Fruit fly (Drosophila melanogaster) whole organism, embryonic: Measurements from ENCODE around the gene CG3104.

Experiments used
- CG10321 ChIP-seq: fragments of 200-800 bp; sonication (Bioruptor generic); IDR thresholded peaks from 2 replicates; pipeline ENCODE4 v1.3.6; 2022; ENCODE audit warnings: missing biosample characterization, missing genetic modification characterization
- CG10543 ChIP-seq: fragments of 200-800 bp; sonication (Bioruptor generic); optimal IDR thresholded peaks from 3 replicates; lab custom pipeline; 2017; ENCODE audit warnings: missing biosample characterization, mild to moderate bottlenecking, missing genetic modification characterization, moderate library complexity
- CG12104 ChIP-seq: fragments of 200-800 bp; sonication (Bioruptor generic); optimal IDR thresholded peaks from 3 replicates; lab custom pipeline; 2016; ENCODE audit warnings: missing biosample characterization, missing genetic modification characterization
- CG1233 ChIP-seq: fragments of 200-800 bp; sonication (Bioruptor generic); optimal IDR thresholded peaks from 4 replicates; lab custom pipeline; 2018; ENCODE audit warnings: missing biosample characterization, mild to moderate bottlenecking, missing genetic modification characterization
- CG13424 ChIP-seq: fragments of 200-800 bp; sonication (Bioruptor generic); optimal IDR thresholded peaks from 2 replicates; lab custom pipeline; 2019; ENCODE audit warnings: missing biosample characterization, mild to moderate bottlenecking, missing genetic modification characterization, moderate library complexity
- CG14965 ChIP-seq: fragments of 200-800 bp; sonication (Bioruptor generic); optimal IDR thresholded peaks from 2 replicates; lab custom pipeline; 2016; ENCODE audit warnings: missing biosample characterization, missing genetic modification characterization, borderline replicate concordance
- CG17802 ChIP-seq: fragments of 200-800 bp; sonication (Bioruptor generic); optimal IDR thresholded peaks from 2 replicates; lab custom pipeline; 2018; ENCODE audit warnings: missing biosample characterization, mild to moderate bottlenecking, missing genetic modification characterization, moderate library complexity
- CG18619 ChIP-seq: fragments of 200-800 bp; sonication (Bioruptor generic); optimal IDR thresholded peaks from 3 replicates; lab custom pipeline; 2017; ENCODE audit warnings: missing biosample characterization, mild to moderate bottlenecking, missing genetic modification characterization
- CG31365 ChIP-seq: fragments of 200-800 bp; sonication (Bioruptor generic); optimal IDR thresholded peaks from 2 replicates; lab custom pipeline; 2018; ENCODE audit warnings: missing biosample characterization, mild to moderate bottlenecking, missing genetic modification characterization
- CG32532 ChIP-seq: fragments of 200-800 bp; sonication (Bioruptor generic); IDR thresholded peaks from 2 replicates; pipeline ENCODE4 v1.3.6; 2022; ENCODE audit warnings: missing biosample characterization, missing genetic modification characterization
- CG4820 ChIP-seq: fragments of 200-800 bp; sonication (Bioruptor generic); optimal IDR thresholded peaks from 3 replicates; lab custom pipeline; 2016; ENCODE audit warnings: missing biosample characterization, missing genetic modification characterization
- CG6175 ChIP-seq: fragments of 200-800 bp; sonication (Bioruptor generic); IDR thresholded peaks from 3 replicates; pipeline ENCODE4 v1.3.6; 2022; ENCODE audit warnings: missing biosample characterization, missing genetic modification characterization
- CG8388 ChIP-seq: fragments of 200-800 bp; sonication (Bioruptor generic); optimal IDR thresholded peaks from 2 replicates; lab custom pipeline; 2019; ENCODE audit warnings: missing biosample characterization, mild to moderate bottlenecking, missing genetic modification characterization, moderate library complexity
- D19B ChIP-seq: fragments of 200-800 bp; sonication (Bioruptor generic); optimal IDR thresholded peaks from 2 replicates; lab custom pipeline; 2017; ENCODE audit warnings: missing biosample characterization, mild to moderate bottlenecking, missing genetic modification characterization
- Dp ChIP-seq: fragments of 200-800 bp; sonication (Bioruptor generic); optimal IDR thresholded peaks from 2 replicates; lab custom pipeline; 2018; ENCODE audit warnings: missing biosample characterization, mild to moderate bottlenecking, missing genetic modification characterization, moderate library complexity
- E2f2 ChIP-seq: fragments of 200-800 bp; sonication (Bioruptor generic); IDR thresholded peaks from 2 replicates; pipeline ENCODE4 v1.3.6; 2022; ENCODE audit warnings: missing biosample characterization, missing genetic modification characterization
- Hey ChIP-seq: fragments of 200-800 bp; sonication (Bioruptor generic); optimal IDR thresholded peaks from 3 replicates; lab custom pipeline; 2018; ENCODE audit warnings: missing biosample characterization, mild to moderate bottlenecking, missing genetic modification characterization
- Jarid2 ChIP-seq: fragments of 200-800 bp; sonication (Bioruptor generic); optimal IDR thresholded peaks from 3 replicates; lab custom pipeline; 2017; ENCODE audit warnings: mild to moderate bottlenecking, missing biosample characterization, missing genetic modification reagents, missing genetic modification characterization
- Med ChIP-seq: fragments of 200-800 bp; sonication (Bioruptor generic); peaks from one replicate; lab custom pipeline; 2016; ENCODE audit warnings: missing biosample characterization, missing genetic modification characterization, mild to moderate bottlenecking, inconsistent platforms, moderate library complexity
- Myb ChIP-seq: fragments of 200-800 bp; sonication (Bioruptor generic); optimal IDR thresholded peaks from 2 replicates; lab custom pipeline; 2016; ENCODE audit warnings: missing biosample characterization, missing genetic modification characterization
- Nf-YB ChIP-seq: fragments of 200-800 bp; sonication (Bioruptor generic); optimal IDR thresholded peaks from 3 replicates; lab custom pipeline; 2019; ENCODE audit warnings: missing biosample characterization, mild to moderate bottlenecking, missing genetic modification characterization, moderate library complexity
- Trl ChIP-seq, 3 experiments: fragments of >200 bp in 2 of 3; fragments of 200-800 bp in 1 of 3; sonication (Bioruptor generic) in 1 of 3; optimal IDR thresholded peaks; 2 replicates in 1 of 3; 3 replicates in 2 of 3; lab custom pipeline; 2016 to 2017; ENCODE audit warnings: missing biosample characterization in 1 of 3, missing genetic modification characterization in 1 of 3
- Xrp1 ChIP-seq: fragments of 200-800 bp; sonication (Bioruptor generic); IDR thresholded peaks from 2 replicates; pipeline ENCODE4 v1.3.6; 2022; ENCODE audit warnings: missing biosample characterization, missing genetic modification characterization
- amos ChIP-seq: fragments of 200-800 bp; sonication (Bioruptor generic); IDR thresholded peaks from 2 replicates; pipeline ENCODE4 v1.3.6; 2022; ENCODE audit warnings: missing biosample characterization, missing genetic modification characterization; ENCODE audit not compliant: partially characterized antibody
- ase ChIP-seq: fragments of 200-800 bp; sonication (Bioruptor generic); IDR thresholded peaks from 3 replicates; pipeline ENCODE4 v1.3.6; 2022; ENCODE audit warnings: missing biosample characterization, missing genetic modification characterization
- bsh ChIP-seq, 2 experiments: fragments of 200-800 bp; sonication (Bioruptor generic); optimal IDR thresholded peaks; 2 replicates each; lab custom pipeline; 2017 to 2018; ENCODE audit warnings: mild to moderate bottlenecking in 2 of 2, missing biosample characterization in 2 of 2, missing genetic modification characterization in 2 of 2, moderate library complexity in 1 of 2
- chinmo ChIP-seq: fragments of 200-800 bp; sonication (Bioruptor generic); IDR thresholded peaks from 4 replicates; pipeline ENCODE4 v1.3.6; 2022; ENCODE audit warnings: missing biosample characterization, missing genetic modification characterization; ENCODE audit not compliant: partially characterized antibody
- crp ChIP-seq, 2 experiments: fragments of 200-800 bp; sonication (Bioruptor generic); optimal IDR thresholded peaks; 2 replicates in 1 of 2; 3 replicates in 1 of 2; lab custom pipeline; 2017; ENCODE audit warnings: missing biosample characterization in 2 of 2, missing genetic modification characterization in 2 of 2, mild to moderate bottlenecking in 1 of 2, moderate library complexity in 1 of 2
- cwo ChIP-seq: fragments of 200-800 bp; sonication (Bioruptor generic); optimal IDR thresholded peaks from 3 replicates; lab custom pipeline; 2017; ENCODE audit warnings: missing biosample characterization, missing genetic modification characterization, mild to moderate bottlenecking, moderate library complexity, missing genetic modification reagents
- ewg ChIP-seq: fragments of 200-800 bp; sonication (Bioruptor generic); optimal IDR thresholded peaks from 3 replicates; lab custom pipeline; 2017; ENCODE audit warnings: mild to moderate bottlenecking, missing biosample characterization, missing genetic modification reagents, missing genetic modification characterization
- gce ChIP-seq: fragments of 200-800 bp; sonication (Bioruptor generic); IDR thresholded peaks from 3 replicates; pipeline ENCODE4 v1.3.6; 2022; ENCODE audit warnings: missing biosample characterization, missing genetic modification characterization
- jing ChIP-seq: fragments of 200-800 bp; sonication (Bioruptor generic); optimal IDR thresholded peaks from 2 replicates; lab custom pipeline; 2018; ENCODE audit warnings: missing biosample characterization, mild to moderate bottlenecking, missing genetic modification characterization
- knrl ChIP-seq: fragments of 200-800 bp; sonication (Bioruptor generic); IDR thresholded peaks from 3 replicates; pipeline ENCODE4 v1.3.6; 2022; ENCODE audit warnings: missing biosample characterization, missing genetic modification characterization; ENCODE audit not compliant: partially characterized antibody
- lab ChIP-seq: fragments of 200-800 bp; sonication (Bioruptor generic); optimal IDR thresholded peaks from 3 replicates; lab custom pipeline; 2017; ENCODE audit warnings: missing biosample characterization, missing genetic modification characterization, mild to moderate bottlenecking, moderate library complexity, missing genetic modification reagents
- mld ChIP-seq: fragments of 200-800 bp; sonication (Bioruptor generic); IDR thresholded peaks from 3 replicates; pipeline ENCODE4 v1.3.6; 2022; ENCODE audit warnings: missing biosample characterization, missing genetic modification characterization; ENCODE audit not compliant: partially characterized antibody
- pzg ChIP-seq: fragments of 200-800 bp; sonication (Bioruptor generic); optimal IDR thresholded peaks from 3 replicates; lab custom pipeline; 2018; ENCODE audit warnings: missing biosample characterization, mild to moderate bottlenecking, missing genetic modification characterization, moderate library complexity
- ro ChIP-seq: fragments of 200-800 bp; sonication (Bioruptor generic); IDR thresholded peaks from 2 replicates; pipeline ENCODE4 v1.3.6; 2022; ENCODE audit warnings: missing biosample characterization, missing genetic modification characterization
- seq ChIP-seq: fragments of 200-800 bp; sonication (Bioruptor generic); IDR thresholded peaks from 2 replicates; pipeline ENCODE4 v1.3.6; 2022; ENCODE audit warnings: missing biosample characterization, missing genetic modification characterization
- tap ChIP-seq: fragments of 200-800 bp; optimal IDR thresholded peaks from 3 replicates; lab custom pipeline; 2019; ENCODE audit warnings: missing biosample characterization, mild to moderate bottlenecking, missing genetic modification characterization, moderate library complexity
- tgo ChIP-seq: fragments of 200-800 bp; sonication (Bioruptor generic); IDR thresholded peaks from 3 replicates; pipeline ENCODE4 v1.3.6; 2022; ENCODE audit warnings: missing biosample characterization, missing genetic modification characterization
- tio ChIP-seq: fragments of 200-800 bp; sonication (Bioruptor generic); optimal IDR thresholded peaks from 2 replicates; lab custom pipeline; 2017; ENCODE audit warnings: missing biosample characterization, missing genetic modification characterization, inconsistent platforms
- trh ChIP-seq: fragments of 200-800 bp; sonication (Bioruptor generic); optimal IDR thresholded peaks from 2 replicates; lab custom pipeline; 2016; ENCODE audit warnings: missing biosample characterization, missing genetic modification characterization
- unc-4 ChIP-seq: fragments of 200-800 bp; sonication (Bioruptor generic); IDR thresholded peaks from 2 replicates; pipeline ENCODE4 v1.3.6; 2022; ENCODE audit warnings: missing biosample characterization, missing genetic modification characterization; ENCODE audit not compliant: partially characterized antibody

CG3104 gene

dm6 chr2L:2815673-2816072, 39.9 kb downstream of the CG3104 start, which contains the start of gene G6P:
Gene G6P (minus strand): TSS chr2L:2815760.
- TF ChIP-seq ase (GFP tag; lab: Robert Waterston, UW): no peak
- peak; percentile 15 for TF ChIP-seq pzg (GFP tag; lab: Kevin White, UChicago)
- TF ChIP-seq crp (GFP tag; optimal IDR thresholded peaks at IDR 0.05; lab: Kevin White, UChicago): peak in 1 of 2 experiments; percentile 70
- peak; percentile 100 for TF ChIP-seq ewg
- peak; percentile 42; the same call in 1 of the 2 replicates for TF ChIP-seq seq (GFP tag; lab: Robert Waterston, UW)
- peak; percentile 94 for TF ChIP-seq CG31365
- peak; percentile 75 for TF ChIP-seq E2f2
- TF ChIP-seq gce (GFP tag; lab: Robert Waterston, UW): no peak
- TF ChIP-seq Dp (GFP tag; lab: Kevin White, UChicago): peak; percentile 70
- TF ChIP-seq CG18619: no peak
- TF ChIP-seq, all 482 proteins: peak for 7

- TF ChIP-seq tgo (GFP tag; lab: Robert Waterston, UW) (no peak), CG17802 (no peak), CG13424 (tag; lab: Kevin White, UChicago) (no peak), tap (tag; lab: Kevin White, UChicago) (no peak), Myb (GFP tag; lab: Kevin White, UChicago) (no peak), CG12104 (no peak), Hey (tag; lab: Kevin White, UChicago) (no peak), unc-4 (GFP tag; lab: Robert Waterston, UW) (no peak), D19B (no peak), tio (GFP tag; lab: Kevin White, UChicago) (no peak), CG14965 (GFP tag; lab: Kevin White, UChicago) (no peak), CG4820 (no peak), CG10321 (GFP tag; lab: Robert Waterston, UW) (no peak)
These were observed 43.4 kb downstream of the CG3104 start, which contains the start of gene CG2964 for dm6 chr2L:2812137-2812536. Gene CG2964 (plus strand): TSS chr2L:2812437.

- TF ChIP-seq ro (GFP tag; lab: Robert Waterston, UW): no peak
These were observed 44.7 kb downstream of the CG3104 start for dm6 chr2L:2810831-2811230.

- TF ChIP-seq jing (peak; percentile 55), amos (peak; percentile 13; the same call in 1 of the 2 replicates), Jarid2 (GFP tag; lab: Kevin White, UChicago) (peak; percentile 56), chinmo (GFP tag; lab: Robert Waterston, UW) (0 out of 4 replicates have a peak, but pooled peaks have one; percentile 43), Nf-YB (GFP tag; lab: Kevin White, UChicago) (peak; percentile 44), Xrp1 (GFP tag; lab: Robert Waterston, UW) (no peak), CG1233 (GFP tag; lab: Kevin White, UChicago) (no peak), lab (GFP tag; lab: Kevin White, UChicago) (peak; percentile 75), CG32532 (GFP tag; lab: Robert Waterston, UW) (peak; percentile 21; the same call in 1 of the 2 replicates), knrl (0 out of 3 replicates have a peak, but pooled peaks have one; percentile 21), Trl (optimal IDR thresholded peaks at IDR 0.05; lab: Kevin White, UChicago) (no peak), Trl (GFP tag; optimal IDR thresholded peaks at IDR 0.05; lab: Kevin White, UChicago) (no peak), mld (GFP tag; lab: Robert Waterston, UW) (no peak), bsh (GFP tag; optimal IDR thresholded peaks at IDR 0.05; lab: Kevin White, UChicago) (no peak), trh (no peak), cwo (GFP tag; lab: Kevin White, UChicago) (peak; percentile 38), CG6175 (0 out of 3 replicates have a peak, but pooled peaks have one; percentile 15), Med (GFP tag; lab: Kevin White, UChicago) (peak; percentile 58), CG10543 (GFP tag; lab: Kevin White, UChicago) (peak; percentile 4), CG8388 (GFP tag; lab: Kevin White, UChicago) (no peak)
These were observed 47.4 kb downstream of the CG3104 start for dm6 chr2L:2808038-2808699.
